Fruit fly (Drosophila melanogaster) whole organism, embryonic: ENCODE results near the gene CG9044.

Experiments used
- ATbp ChIP-seq: fragments of 200-800 bp; sonication (Bioruptor generic); optimal IDR thresholded peaks from 2 replicates; lab custom pipeline; 2017; ENCODE audit warnings: missing biosample characterization, mild to moderate bottlenecking, missing genetic modification characterization, missing genetic modification reagents
- Atf-2 ChIP-seq: fragments of 200-800 bp; sonication (Bioruptor generic); optimal IDR thresholded peaks from 2 replicates; lab custom pipeline; 2016; ENCODE audit warnings: missing biosample characterization, missing genetic modification characterization
- B-H2 ChIP-seq: fragments of 200-800 bp; sonication (Bioruptor generic); optimal IDR thresholded peaks from 2 replicates; lab custom pipeline; 2018; ENCODE audit warnings: missing biosample characterization, mild to moderate bottlenecking, missing genetic modification characterization
- Bteb2 ChIP-seq: fragments of 200-800 bp; sonication (Bioruptor generic); optimal IDR thresholded peaks from 2 replicates; lab custom pipeline; 2016; ENCODE audit warnings: missing biosample characterization, missing genetic modification characterization
- CG10462 ChIP-seq: fragments of 200-800 bp; sonication (Bioruptor generic); optimal IDR thresholded peaks from 2 replicates; lab custom pipeline; 2016; ENCODE audit warnings: missing biosample characterization, missing genetic modification characterization
- CG10654 ChIP-seq: fragments of 200-800 bp; sonication (Bioruptor generic); optimal IDR thresholded peaks from 2 replicates; lab custom pipeline; 2016; ENCODE audit warnings: missing biosample characterization, missing genetic modification characterization
- CG11696 ChIP-seq: fragments of 200-800 bp; sonication (Bioruptor generic); IDR thresholded peaks from 2 replicates; pipeline ENCODE4 v1.3.6; 2022; ENCODE audit warnings: missing biosample characterization, missing genetic modification characterization
- CG12659 ChIP-seq: fragments of 200-800 bp; sonication (Bioruptor generic); optimal IDR thresholded peaks from 3 replicates; lab custom pipeline; 2017; ENCODE audit warnings: mild to moderate bottlenecking, missing biosample characterization, missing genetic modification reagents, missing genetic modification characterization
- CG12942 ChIP-seq: fragments of 200-800 bp; sonication (Bioruptor generic); optimal IDR thresholded peaks from 3 replicates; lab custom pipeline; 2016; ENCODE audit warnings: missing biosample characterization, missing genetic modification characterization
- CG13894 ChIP-seq: fragments of 200-800 bp; sonication (Bioruptor generic); optimal IDR thresholded peaks from 3 replicates; lab custom pipeline; 2018; ENCODE audit warnings: missing biosample characterization, mild to moderate bottlenecking, missing genetic modification characterization, moderate library complexity
- CG15073 ChIP-seq: fragments of 200-800 bp; sonication (Bioruptor generic); optimal IDR thresholded peaks from 2 replicates; lab custom pipeline; 2016; ENCODE audit warnings: missing biosample characterization, missing genetic modification characterization
- CG16813 ChIP-seq: fragments of 200-800 bp; sonication (Bioruptor generic); IDR thresholded peaks from 3 replicates; pipeline ENCODE4 v1.3.6; 2022; ENCODE audit warnings: missing biosample characterization, missing genetic modification characterization; ENCODE audit not compliant: partially characterized antibody
- CG16815 ChIP-seq: fragments of 200-800 bp; sonication (Bioruptor generic); optimal IDR thresholded peaks from 3 replicates; lab custom pipeline; 2017; ENCODE audit warnings: missing biosample characterization, mild to moderate bottlenecking, missing genetic modification characterization
- CG17912 ChIP-seq: fragments of 200-800 bp; sonication (Bioruptor generic); optimal IDR thresholded peaks from 2 replicates; lab custom pipeline; 2018; ENCODE audit warnings: missing biosample characterization, mild to moderate bottlenecking, missing genetic modification characterization
- CG2120 ChIP-seq: fragments of 200-800 bp; sonication (Bioruptor generic); optimal IDR thresholded peaks from 3 replicates; lab custom pipeline; 2016; ENCODE audit warnings: missing biosample characterization, missing genetic modification characterization
- CG2202 ChIP-seq: fragments of 200-800 bp; sonication (Bioruptor generic); optimal IDR thresholded peaks from 2 replicates; lab custom pipeline; 2018; ENCODE audit warnings: missing biosample characterization, mild to moderate bottlenecking, missing genetic modification characterization
- CG31365 ChIP-seq: fragments of 200-800 bp; sonication (Bioruptor generic); optimal IDR thresholded peaks from 2 replicates; lab custom pipeline; 2018; ENCODE audit warnings: missing biosample characterization, mild to moderate bottlenecking, missing genetic modification characterization
- CG4404 ChIP-seq: fragments of 200-800 bp; sonication (Bioruptor generic); IDR thresholded peaks from 2 replicates; pipeline ENCODE4 v1.3.6; 2022; ENCODE audit warnings: missing biosample characterization, missing genetic modification characterization
- CG5245 ChIP-seq: fragments of 200-800 bp; sonication (Bioruptor generic); optimal IDR thresholded peaks from 3 replicates; lab custom pipeline; 2016; ENCODE audit warnings: missing biosample characterization, missing genetic modification characterization
- CG6765 ChIP-seq: fragments of 200-800 bp; sonication (Bioruptor generic); optimal IDR thresholded peaks from 3 replicates; lab custom pipeline; 2017; ENCODE audit warnings: missing biosample characterization, mild to moderate bottlenecking, missing genetic modification characterization
- CG7357 ChIP-seq: fragments of 200-800 bp; sonication (Bioruptor generic); IDR thresholded peaks from 3 replicates; pipeline ENCODE4 v1.3.6; 2022; ENCODE audit warnings: missing biosample characterization, missing genetic modification characterization
- CG8281 ChIP-seq: fragments of 200-800 bp; sonication (Bioruptor generic); optimal IDR thresholded peaks from 2 replicates; lab custom pipeline; 2018; ENCODE audit warnings: missing biosample characterization, mild to moderate bottlenecking, missing genetic modification characterization, moderate library complexity
- CHES-1-like ChIP-seq: fragments of 200-800 bp; sonication (Bioruptor generic); optimal IDR thresholded peaks from 2 replicates; lab custom pipeline; 2016; ENCODE audit warnings: missing biosample characterization, missing genetic modification characterization
- D19A ChIP-seq: fragments of 200-800 bp; optimal IDR thresholded peaks from 3 replicates; lab custom pipeline; 2019; ENCODE audit warnings: missing biosample characterization, mild to moderate bottlenecking, missing genetic modification characterization, moderate library complexity
- D19B ChIP-seq: fragments of 200-800 bp; sonication (Bioruptor generic); optimal IDR thresholded peaks from 2 replicates; lab custom pipeline; 2017; ENCODE audit warnings: missing biosample characterization, mild to moderate bottlenecking, missing genetic modification characterization
- Dad ChIP-seq: fragments of 200-800 bp; sonication (Bioruptor generic); optimal IDR thresholded peaks from 3 replicates; lab custom pipeline; 2016; ENCODE audit warnings: missing biosample characterization, missing genetic modification characterization
- Drgx ChIP-seq: fragments of 200-800 bp; sonication (Bioruptor generic); IDR thresholded peaks from 2 replicates; pipeline ENCODE4 v1.3.6; 2022; ENCODE audit warnings: missing biosample characterization, missing genetic modification characterization
- Hey ChIP-seq: fragments of 200-800 bp; sonication (Bioruptor generic); optimal IDR thresholded peaks from 3 replicates; lab custom pipeline; 2018; ENCODE audit warnings: missing biosample characterization, mild to moderate bottlenecking, missing genetic modification characterization
- Mes4 ChIP-seq: fragments of 200-800 bp; sonication (Bioruptor generic); optimal IDR thresholded peaks from 2 replicates; lab custom pipeline; 2016; ENCODE audit warnings: missing biosample characterization, missing genetic modification characterization
- Poxn ChIP-seq: fragments of 200-800 bp; sonication (Bioruptor generic); IDR thresholded peaks from 2 replicates; pipeline ENCODE4 v1.3.6; 2022; ENCODE audit warnings: missing biosample characterization, missing genetic modification characterization
- Stat92E ChIP-seq, 3 experiments: fragments of >200 bp in 2 of 3; fragments of 200-800 bp in 1 of 3; sonication (Bioruptor generic) in 1 of 3; optimal IDR thresholded peaks; 2 replicates each; lab custom pipeline; 2017 to 2019; ENCODE audit warnings: missing biosample characterization in 3 of 3, missing genetic modification characterization in 3 of 3, mild to moderate bottlenecking in 1 of 3, moderate library complexity in 1 of 3
- Trl ChIP-seq, 3 experiments: fragments of >200 bp in 2 of 3; fragments of 200-800 bp in 1 of 3; sonication (Bioruptor generic) in 1 of 3; optimal IDR thresholded peaks; 2 replicates in 1 of 3; 3 replicates in 2 of 3; lab custom pipeline; 2016 to 2017; ENCODE audit warnings: missing biosample characterization in 1 of 3, missing genetic modification characterization in 1 of 3
- abd-A ChIP-seq: fragments of 200-800 bp; sonication (Bioruptor generic); optimal IDR thresholded peaks from 3 replicates; lab custom pipeline; 2019; ENCODE audit warnings: missing biosample characterization, mild to moderate bottlenecking, missing genetic modification characterization, moderate library complexity
- chif ChIP-seq, 2 experiments: fragments of 200-800 bp; sonication (Bioruptor generic); optimal IDR thresholded peaks; 3 replicates each; lab custom pipeline; 2016; ENCODE audit warnings: missing biosample characterization in 2 of 2, missing genetic modification characterization in 2 of 2
- chm ChIP-seq: fragments of 200-800 bp; sonication (Bioruptor generic); IDR thresholded peaks from 2 replicates; pipeline ENCODE4 v1.3.6; 2022; ENCODE audit warnings: missing biosample characterization, missing genetic modification characterization
- crc ChIP-seq: fragments of 200-800 bp; sonication (Bioruptor generic); optimal IDR thresholded peaks from 2 replicates; lab custom pipeline; 2016; ENCODE audit warnings: missing biosample characterization, missing genetic modification characterization
- gce ChIP-seq: fragments of 200-800 bp; sonication (Bioruptor generic); IDR thresholded peaks from 3 replicates; pipeline ENCODE4 v1.3.6; 2022; ENCODE audit warnings: missing biosample characterization, missing genetic modification characterization
- h ChIP-seq: fragments of >200 bp; optimal IDR thresholded peaks from 2 replicates; lab custom pipeline; 2017
- jing ChIP-seq: fragments of 200-800 bp; sonication (Bioruptor generic); optimal IDR thresholded peaks from 2 replicates; lab custom pipeline; 2018; ENCODE audit warnings: missing biosample characterization, mild to moderate bottlenecking, missing genetic modification characterization
- lbe ChIP-seq: fragments of 200-800 bp; sonication (Bioruptor generic); optimal IDR thresholded peaks from 2 replicates; lab custom pipeline; 2016; ENCODE audit warnings: missing biosample characterization, mild to moderate bottlenecking, missing genetic modification characterization
- lilli ChIP-seq: fragments of 200-800 bp; sonication (Bioruptor generic); optimal IDR thresholded peaks from 3 replicates; lab custom pipeline; 2016; ENCODE audit warnings: missing biosample characterization, missing genetic modification characterization
- nmo ChIP-seq: fragments of 200-800 bp; sonication (Bioruptor generic); optimal IDR thresholded peaks from 2 replicates; lab custom pipeline; 2018; ENCODE audit warnings: missing biosample characterization, mild to moderate bottlenecking, missing genetic modification characterization, moderate library complexity
- p53 ChIP-seq: fragments of 200-800 bp; sonication (Bioruptor generic); optimal IDR thresholded peaks from 2 replicates; lab custom pipeline; 2016; ENCODE audit warnings: missing biosample characterization, missing genetic modification characterization
- pfk ChIP-seq: fragments of 200-800 bp; sonication (Bioruptor generic); optimal IDR thresholded peaks from 2 replicates; lab custom pipeline; 2018; ENCODE audit warnings: missing biosample characterization, mild to moderate bottlenecking, missing genetic modification characterization, moderate library complexity
- pita ChIP-seq: fragments of 200-800 bp; sonication (Bioruptor generic); optimal IDR thresholded peaks from 2 replicates; lab custom pipeline; 2017; ENCODE audit warnings: missing biosample characterization, mild to moderate bottlenecking, missing genetic modification characterization
- pum ChIP-seq: fragments of 200-800 bp; sonication (Bioruptor generic); optimal IDR thresholded peaks from 2 replicates; lab custom pipeline; 2016; ENCODE audit warnings: missing biosample characterization, missing genetic modification characterization
- pzg ChIP-seq: fragments of 200-800 bp; sonication (Bioruptor generic); optimal IDR thresholded peaks from 3 replicates; lab custom pipeline; 2018; ENCODE audit warnings: missing biosample characterization, mild to moderate bottlenecking, missing genetic modification characterization, moderate library complexity
- ranshi ChIP-seq: fragments of 200-800 bp; sonication (Bioruptor generic); IDR thresholded peaks from 2 replicates; pipeline ENCODE4 v1.3.6; 2022; ENCODE audit warnings: missing biosample characterization, missing genetic modification characterization
- repo ChIP-seq: fragments of 200-800 bp; sonication (Bioruptor generic); optimal IDR thresholded peaks from 2 replicates; lab custom pipeline; 2016; ENCODE audit warnings: missing biosample characterization, missing genetic modification characterization
- sqz ChIP-seq: fragments of 200-800 bp; sonication (Bioruptor generic); optimal IDR thresholded peaks from 3 replicates; lab custom pipeline; 2018; ENCODE audit warnings: missing biosample characterization, mild to moderate bottlenecking, missing genetic modification characterization
- tgo ChIP-seq: fragments of 200-800 bp; sonication (Bioruptor generic); IDR thresholded peaks from 3 replicates; pipeline ENCODE4 v1.3.6; 2022; ENCODE audit warnings: missing biosample characterization, missing genetic modification characterization
- tin ChIP-seq: fragments of 200-800 bp; sonication (Bioruptor generic); optimal IDR thresholded peaks from 3 replicates; lab custom pipeline; 2016; ENCODE audit warnings: missing biosample characterization, missing genetic modification characterization

The CG9044 gene

DNA sequence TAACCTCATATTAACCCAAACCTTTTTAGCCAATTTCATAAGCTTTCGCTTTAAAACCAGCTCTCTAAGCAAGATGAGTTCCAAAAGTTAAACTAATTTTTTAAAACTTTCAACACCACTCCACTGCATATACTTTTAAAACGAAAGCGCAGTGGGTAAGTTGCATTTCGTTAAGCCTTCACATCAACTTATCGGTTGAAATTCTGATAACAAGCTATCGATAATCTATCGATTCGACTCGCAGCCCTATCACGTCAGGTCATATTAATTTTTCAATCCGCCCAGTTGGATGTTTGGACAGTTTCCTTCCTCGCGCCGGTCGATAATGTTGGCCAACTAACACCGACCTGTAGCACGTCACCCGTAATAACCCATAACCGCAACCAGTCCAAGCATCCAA is 36.8 kb downstream of the CG9044 start, which contains the start of gene ifc (continued):
- TF ChIP-seq CHES-1-like (GFP tag; lab: Kevin White, UChicago) (peak; percentile 76), pzg (GFP tag; lab: Kevin White, UChicago) (peak; percentile 96), repo (GFP tag; lab: Kevin White, UChicago) (peak; percentile 14), B-H2 (peak; percentile 76), CG31365 (tag; lab: Kevin White, UChicago) (peak; percentile 13), CG7357 (peak; percentile 99), pum (GFP tag; lab: Kevin White, UChicago) (peak; percentile 36), lilli (peak; percentile 76), CG16813 (GFP tag; lab: Robert Waterston, UW) (no peak), pfk (peak; percentile 36), Drgx (no peak), CG2202 (tag; lab: Kevin White, UChicago) (no peak), ATbp (GFP tag; lab: Kevin White, UChicago) (no peak), Poxn (no peak), tin (GFP tag; lab: Kevin White, UChicago) (peak; percentile 35), nmo (GFP tag; lab: Kevin White, UChicago) (peak; percentile 76), D19B (GFP tag; lab: Kevin White, UChicago) (peak; percentile 21), D19A (tag; lab: Kevin White, UChicago) (peak; percentile 34), Atf-2 (peak; percentile 45), CG15073 (GFP tag; lab: Kevin White, UChicago) (no peak), chif (GFP tag; optimal IDR thresholded peaks at IDR 0.05; lab: Kevin White, UChicago) (peak in 1 of 2 experiments; percentile 59), CG16815 (no peak), gce (GFP tag; lab: Robert Waterston, UW) (no peak), tgo (no peak), CG8281 (tag; lab: Kevin White, UChicago) (no peak), CG12942 (peak; percentile 45), Stat92E (GFP tag; optimal IDR thresholded peaks at IDR 0.05; lab: Kevin White, UChicago) (peak in 1 of 3 experiments; percentile 14), CG6765 (no peak), CG17912 (GFP tag; lab: Kevin White, UChicago) (no peak), CG2120 (peak; percentile 80), pita (no peak), lbe (GFP tag; lab: Kevin White, UChicago) (no peak), jing (GFP tag; lab: Kevin White, UChicago) (no peak), CG5245 (GFP tag; lab: Kevin White, UChicago) (no peak), CG10654 (peak; percentile 42), Dad (GFP tag; lab: Kevin White, UChicago) (peak; percentile 69), CG10462 (no peak), CG12659 (GFP tag; lab: Kevin White, UChicago) (peak; percentile 86), h (no peak), CG13894 (tag; lab: Kevin White, UChicago) (peak; percentile 89), CG11696 (no peak), abd-A (tag; lab: Kevin White, UChicago) (no peak), p53 (GFP tag; lab: Kevin White, UChicago) (peak; percentile 49), sqz (GFP tag; lab: Kevin White, UChicago) (no peak), crc (GFP tag; lab: Kevin White, UChicago) (peak; percentile 1), Bteb2 (peak; percentile 47), ranshi (GFP tag; lab: Robert Waterston, UW) (no peak), Mes4 (peak; percentile 30), Hey (tag; lab: Kevin White, UChicago) (no peak), Trl (optimal IDR thresholded peaks at IDR 0.05; lab: Kevin White, UChicago) (no peak), Trl (GFP tag; optimal IDR thresholded peaks at IDR 0.05; lab: Kevin White, UChicago) (peak; percentile 75), chm (no peak), CG4404 (GFP tag; lab: Robert Waterston, UW) (no peak)
